Fruit fly (Drosophila melanogaster) whole organism, embryonic: Measurements from ENCODE around the gene CG31952.
A peak's percentile ranks its signal among the peaks of the same experiment; 100 is the strongest.

Experiments
- CG13424 ChIP-seq: fragments of 200-800 bp; sonication (Bioruptor generic); optimal IDR thresholded peaks from 2 replicates; lab custom pipeline; 2019; ENCODE audit warnings: missing biosample characterization, mild to moderate bottlenecking, missing genetic modification characterization, moderate library complexity
- CG13624 ChIP-seq: fragments of 200-800 bp; sonication (Bioruptor generic); optimal IDR thresholded peaks from 2 replicates; lab custom pipeline; 2016; ENCODE audit warnings: missing biosample characterization, missing genetic modification characterization
- CG14441 ChIP-seq: fragments of 200-800 bp; sonication (Bioruptor generic); IDR thresholded peaks from 2 replicates; pipeline ENCODE4 v1.3.6; 2022; ENCODE audit warnings: missing biosample characterization, missing genetic modification characterization
- CG14965 ChIP-seq: fragments of 200-800 bp; sonication (Bioruptor generic); optimal IDR thresholded peaks from 2 replicates; lab custom pipeline; 2016; ENCODE audit warnings: missing biosample characterization, missing genetic modification characterization, borderline replicate concordance
- CG18476 ChIP-seq: fragments of 200-800 bp; sonication (Bioruptor generic); optimal IDR thresholded peaks from 2 replicates; lab custom pipeline; 2016; ENCODE audit warnings: missing biosample characterization, mild to moderate bottlenecking, missing genetic modification characterization
- CG30403 ChIP-seq: fragments of 200-800 bp; sonication (Bioruptor generic); optimal IDR thresholded peaks from 3 replicates; lab custom pipeline; 2016; ENCODE audit warnings: missing biosample characterization, missing genetic modification characterization
- CG3065 ChIP-seq: fragments of 200-800 bp; sonication (Bioruptor generic); optimal IDR thresholded peaks from 2 replicates; lab custom pipeline; 2016; ENCODE audit warnings: missing biosample characterization, missing genetic modification characterization
- CG34422 ChIP-seq: fragments of 200-800 bp; sonication (Bioruptor generic); IDR thresholded peaks from 3 replicates; pipeline ENCODE4 v1.3.6; 2022; ENCODE audit warnings: missing biosample characterization, missing genetic modification characterization
- CG3726 ChIP-seq: fragments of 200-800 bp; sonication (Bioruptor generic); IDR thresholded peaks from 3 replicates; pipeline ENCODE4, ENCODE4 v1.3.6; 2022; ENCODE audit warnings: missing biosample characterization, missing genetic modification characterization
- CG5953 ChIP-seq: fragments of 200-800 bp; sonication (Bioruptor generic); IDR thresholded peaks from 2 replicates; pipeline ENCODE4 v1.3.6; 2022; ENCODE audit warnings: missing biosample characterization, missing genetic modification characterization
- CG6683 ChIP-seq: fragments of 200-800 bp; sonication (Bioruptor generic); optimal IDR thresholded peaks from 2 replicates; lab custom pipeline; 2017; ENCODE audit warnings: missing biosample characterization, mild to moderate bottlenecking, missing genetic modification characterization, missing genetic modification reagents
- CG7271 ChIP-seq: fragments of 200-800 bp; sonication (Bioruptor generic); optimal IDR thresholded peaks from 2 replicates; lab custom pipeline; 2018; ENCODE audit warnings: missing biosample characterization, mild to moderate bottlenecking, missing genetic modification characterization, moderate library complexity
- CG7963 ChIP-seq: fragments of 200-800 bp; sonication (Bioruptor generic); IDR thresholded peaks from 3 replicates; pipeline ENCODE4 v1.3.6; 2022; ENCODE audit warnings: missing biosample characterization, missing genetic modification characterization; ENCODE audit not compliant: partially characterized antibody
- CG8359 ChIP-seq: fragments of 200-800 bp; sonication (Bioruptor generic); optimal IDR thresholded peaks from 2 replicates; lab custom pipeline; 2017; ENCODE audit warnings: missing biosample characterization, mild to moderate bottlenecking, missing genetic modification characterization, borderline replicate concordance
- CkIIα-i1 ChIP-seq: fragments of 200-800 bp; sonication (Bioruptor generic); IDR thresholded peaks from 2 replicates; pipeline ENCODE4 v1.3.6; 2022; ENCODE audit warnings: missing biosample characterization, missing genetic modification characterization
- D19A ChIP-seq: fragments of 200-800 bp; optimal IDR thresholded peaks from 3 replicates; lab custom pipeline; 2019; ENCODE audit warnings: missing biosample characterization, mild to moderate bottlenecking, missing genetic modification characterization, moderate library complexity
- Doc3 ChIP-seq: fragments of 200-800 bp; sonication (Bioruptor generic); IDR thresholded peaks from 3 replicates; pipeline ENCODE4 v1.3.6; 2022; ENCODE audit warnings: missing biosample characterization, missing genetic modification characterization; ENCODE audit not compliant: partially characterized antibody
- Eip74EF ChIP-seq, 2 experiments: fragments of 200-800 bp in 1 of 2; fragments of >200 bp in 1 of 2; sonication (Bioruptor generic) in 1 of 2; optimal IDR thresholded peaks; 2 replicates each; lab custom pipeline; 2017 to 2019; ENCODE audit warnings: missing biosample characterization in 2 of 2, missing genetic modification characterization in 2 of 2, mild to moderate bottlenecking in 1 of 2, moderate library complexity in 1 of 2
- Jarid2 ChIP-seq: fragments of 200-800 bp; sonication (Bioruptor generic); optimal IDR thresholded peaks from 3 replicates; lab custom pipeline; 2017; ENCODE audit warnings: mild to moderate bottlenecking, missing biosample characterization, missing genetic modification reagents, missing genetic modification characterization
- MTF-1 ChIP-seq: fragments of 200-800 bp; sonication (Bioruptor generic); optimal IDR thresholded peaks from 2 replicates; lab custom pipeline; 2018; ENCODE audit warnings: missing biosample characterization, mild to moderate bottlenecking, missing genetic modification characterization, borderline replicate concordance
- NC2β ChIP-seq: fragments of 200-800 bp; sonication (Bioruptor generic); optimal IDR thresholded peaks from 2 replicates; lab custom pipeline; 2016; ENCODE audit warnings: missing biosample characterization, missing genetic modification characterization
- Opbp ChIP-seq: fragments of 200-800 bp; sonication (Bioruptor generic); IDR thresholded peaks from 3 replicates; pipeline ENCODE4 v1.3.6; 2022; ENCODE audit warnings: missing biosample characterization, missing genetic modification characterization; ENCODE audit not compliant: partially characterized antibody
- Side ChIP-seq: fragments of 200-800 bp; sonication (Bioruptor generic); optimal IDR thresholded peaks from 2 replicates; lab custom pipeline; 2016; ENCODE audit warnings: missing biosample characterization, missing genetic modification characterization
- Taf1 ChIP-seq: fragments of 200-800 bp; sonication (Bioruptor generic); IDR thresholded peaks from 2 replicates; pipeline ENCODE4 v1.3.6; 2022; ENCODE audit warnings: missing biosample characterization, missing genetic modification characterization
- Xbp1 ChIP-seq: fragments of 200-800 bp; sonication (Bioruptor generic); optimal IDR thresholded peaks from 3 replicates; lab custom pipeline; 2016; ENCODE audit warnings: missing biosample characterization, mild to moderate bottlenecking, missing genetic modification characterization
- dmrt11E ChIP-seq: fragments of 200-800 bp; sonication (Bioruptor generic); optimal IDR thresholded peaks from 3 replicates; lab custom pipeline; 2018; ENCODE audit warnings: missing biosample characterization, mild to moderate bottlenecking, missing genetic modification characterization, moderate library complexity
- dmrt99B ChIP-seq: fragments of 200-800 bp; sonication (Bioruptor generic); optimal IDR thresholded peaks from 2 replicates; lab custom pipeline; 2018; ENCODE audit warnings: missing biosample characterization, mild to moderate bottlenecking, missing genetic modification characterization, moderate library complexity
- esg ChIP-seq: fragments of 200-800 bp; sonication (Bioruptor generic); conservative IDR thresholded peaks from 2 replicates; pipeline ENCODE4 v1.3.6; 2022; ENCODE audit warnings: missing biosample characterization, missing genetic modification characterization
- fru ChIP-seq: fragments of >200 bp; optimal IDR thresholded peaks from 2 replicates; lab custom pipeline; 2017
- gro ChIP-seq: fragments of 200-800 bp; sonication (Bioruptor generic); optimal IDR thresholded peaks from 2 replicates; lab custom pipeline; 2016; ENCODE audit warnings: missing biosample characterization, missing genetic modification characterization
- hb ChIP-seq: fragments of 200-800 bp; sonication (Bioruptor generic); IDR thresholded peaks from 3 replicates; pipeline ENCODE4 v1.3.6; 2022; ENCODE audit warnings: missing biosample characterization, missing genetic modification characterization; ENCODE audit not compliant: partially characterized antibody
- ind ChIP-seq: fragments of 200-800 bp; sonication (Bioruptor generic); optimal IDR thresholded peaks from 3 replicates; lab custom pipeline; 2016; ENCODE audit warnings: missing biosample characterization, missing genetic modification characterization
- jigr1 ChIP-seq: fragments of 200-800 bp; sonication (Bioruptor generic); IDR thresholded peaks from 3 replicates; pipeline ENCODE4 v1.3.6; 2022; ENCODE audit warnings: missing biosample characterization, missing genetic modification characterization
- kay ChIP-seq: fragments of 200-800 bp; sonication (Bioruptor generic); optimal IDR thresholded peaks from 2 replicates; lab custom pipeline; 2016; ENCODE audit warnings: missing biosample characterization, missing genetic modification characterization
- klu ChIP-seq: fragments of 200-800 bp; sonication (Bioruptor generic); IDR thresholded peaks from 2 replicates; pipeline ENCODE4 v1.3.6; 2022; ENCODE audit warnings: missing biosample characterization, missing genetic modification characterization
- mam ChIP-seq: fragments of 200-800 bp; sonication (Bioruptor generic); optimal IDR thresholded peaks from 3 replicates; lab custom pipeline; 2016; ENCODE audit warnings: missing biosample characterization, missing genetic modification characterization
- nerfin-2 ChIP-seq: fragments of 200-800 bp; sonication (Bioruptor generic); IDR thresholded peaks from 2 replicates; pipeline ENCODE4 v1.3.6; 2022; ENCODE audit warnings: missing biosample characterization, missing genetic modification characterization; ENCODE audit not compliant: partially characterized antibody
- otp ChIP-seq: fragments of 200-800 bp; sonication (Bioruptor generic); IDR thresholded peaks from 3 replicates; pipeline ENCODE4, ENCODE4 v1.3.6; 2022; ENCODE audit warnings: missing biosample characterization, missing genetic modification characterization
- pum ChIP-seq: fragments of 200-800 bp; sonication (Bioruptor generic); optimal IDR thresholded peaks from 2 replicates; lab custom pipeline; 2016; ENCODE audit warnings: missing biosample characterization, missing genetic modification characterization
- ranshi ChIP-seq: fragments of 200-800 bp; sonication (Bioruptor generic); IDR thresholded peaks from 2 replicates; pipeline ENCODE4 v1.3.6; 2022; ENCODE audit warnings: missing biosample characterization, missing genetic modification characterization
- repo ChIP-seq: fragments of 200-800 bp; sonication (Bioruptor generic); optimal IDR thresholded peaks from 2 replicates; lab custom pipeline; 2016; ENCODE audit warnings: missing biosample characterization, missing genetic modification characterization
- run ChIP-seq: fragments of 200-800 bp; sonication (Bioruptor generic); optimal IDR thresholded peaks from 3 replicates; lab custom pipeline; 2018; ENCODE audit warnings: missing biosample characterization, mild to moderate bottlenecking, missing genetic modification characterization
- salm ChIP-seq: fragments of 200-800 bp; sonication (Bioruptor generic); optimal IDR thresholded peaks from 2 replicates; lab custom pipeline; 2018; ENCODE audit warnings: missing biosample characterization, mild to moderate bottlenecking, missing genetic modification characterization
- sc ChIP-seq, 3 experiments: fragments of >200 bp in 2 of 3; fragments of 200-800 bp in 1 of 3; sonication (Bioruptor generic) in 1 of 3; optimal IDR thresholded peaks; 2 replicates in 2 of 3; 3 replicates in 1 of 3; lab custom pipeline; 2017; ENCODE audit warnings: mild to moderate bottlenecking in 1 of 3, missing biosample characterization in 1 of 3, missing genetic modification characterization in 1 of 3, missing genetic modification reagents in 1 of 3
- so ChIP-seq: fragments of 200-800 bp; sonication (Bioruptor generic); IDR thresholded peaks from 3 replicates; pipeline ENCODE4 v1.3.6; 2022; ENCODE audit warnings: missing biosample characterization, missing genetic modification characterization
- tll ChIP-seq, 2 experiments: fragments of 200-800 bp in 1 of 2; fragments of >200 bp in 1 of 2; sonication (Bioruptor generic) in 1 of 2; optimal IDR thresholded peaks; 2 replicates each; lab custom pipeline; 2017 to 2019; ENCODE audit warnings: missing biosample characterization in 2 of 2, missing genetic modification characterization in 2 of 2, mild to moderate bottlenecking in 1 of 2, moderate library complexity in 1 of 2
- tna ChIP-seq: fragments of 200-800 bp; sonication (Bioruptor generic); IDR thresholded peaks from 2 replicates; pipeline ENCODE4 v1.3.6; 2022; ENCODE audit warnings: missing biosample characterization, missing genetic modification characterization; ENCODE audit not compliant: partially characterized antibody
- toy ChIP-seq: fragments of 200-800 bp; sonication (Bioruptor generic); IDR thresholded peaks from 2 replicates; pipeline ENCODE4 v1.3.6; 2022; ENCODE audit warnings: missing biosample characterization, missing genetic modification characterization
- zen2 ChIP-seq: fragments of 200-800 bp; sonication (Bioruptor generic); IDR thresholded peaks from 3 replicates; pipeline ENCODE4 v1.3.6; 2022; ENCODE audit warnings: missing biosample characterization, missing genetic modification characterization; ENCODE audit not compliant: partially characterized antibody

The CG31952 gene

DNA sequence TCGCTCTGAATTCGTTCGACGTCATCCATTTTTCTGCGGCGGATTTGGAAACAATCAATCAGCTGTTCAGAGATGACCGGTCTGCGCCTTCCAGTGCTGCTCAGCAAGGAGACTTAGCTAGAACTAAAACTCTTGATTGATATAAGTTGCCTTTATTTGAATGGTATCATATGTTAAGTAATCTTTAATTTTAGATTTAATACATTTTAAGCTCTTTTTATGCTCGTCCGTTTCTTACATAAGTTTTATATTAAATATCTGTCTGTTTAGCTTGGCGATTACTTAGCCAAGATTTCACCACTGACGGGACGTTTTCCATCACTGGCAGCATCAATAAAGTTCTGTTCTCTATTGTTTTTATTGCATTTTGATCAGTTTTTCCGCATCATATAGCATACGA is 40.5 kb downstream of the CG31952 start, which contains the start of the genes Cog3 and Sec5 (continued):
- TF ChIP-seq Taf1 (peak; percentile 33; the same call in 1 of the 2 replicates), CkIIα-i1 (GFP tag; lab: Robert Waterston, UW) (no peak), mam (GFP tag; lab: Kevin White, UChicago) (peak; percentile 54), tll (GFP tag; optimal IDR thresholded peaks at IDR 0.05; lab: Kevin White, UChicago) (peak in 1 of 2 experiments; percentile 35), klu (GFP tag; lab: Robert Waterston, UW) (peak; percentile 60; the same call in 1 of the 2 replicates), nerfin-2 (no peak), run (tag; lab: Kevin White, UChicago) (no peak), tna (GFP tag; lab: Robert Waterston, UW) (no peak), CG34422 (peak; percentile 82), Side (no peak), repo (GFP tag; lab: Kevin White, UChicago) (no peak), CG5953 (GFP tag; lab: Robert Waterston, UW) (no peak), CG14441 (GFP tag; lab: Robert Waterston, UW) (peak; percentile 59), kay (GFP tag; lab: Kevin White, UChicago) (peak; percentile 30), sc (optimal IDR thresholded peaks at IDR 0.05; lab: Kevin White, UChicago) (no peak), sc (GFP tag; optimal IDR thresholded peaks at IDR 0.05; lab: Kevin White, UChicago) (no peak), NC2β (peak; percentile 17), CG3726 (no peak), CG7963 (GFP tag; lab: Robert Waterston, UW) (no peak), CG18476 (GFP tag; lab: Kevin White, UChicago) (peak; percentile 2), CG7271 (tag; lab: Kevin White, UChicago) (no peak), zen2 (GFP tag; lab: Robert Waterston, UW) (no peak), Eip74EF (GFP tag; optimal IDR thresholded peaks at IDR 0.05; lab: Kevin White, UChicago) (no peak), otp (GFP tag; lab: Robert Waterston, UW) (no peak), salm (tag; lab: Kevin White, UChicago) (no peak), Jarid2 (GFP tag; lab: Kevin White, UChicago) (no peak), ranshi (no peak; the same call in 1 of the 2 replicates), CG30403 (peak; percentile 79), MTF-1 (GFP tag; lab: Kevin White, UChicago) (no peak), Opbp (GFP tag; lab: Robert Waterston, UW) (no peak), ind (GFP tag; lab: Kevin White, UChicago) (no peak), esg (GFP tag; lab: Robert Waterston, UW) (peak; percentile 27; the same call in 1 of the 2 replicates), CG6683 (GFP tag; lab: Kevin White, UChicago) (peak; percentile 33), hb (GFP tag; lab: Robert Waterston, UW) (no peak), jigr1 (GFP tag; lab: Robert Waterston, UW) (no peak), gro (GFP tag; lab: Kevin White, UChicago) (no peak), CG8359 (GFP tag; lab: Kevin White, UChicago) (peak; percentile 32), dmrt11E (peak; percentile 58), Xbp1 (GFP tag; lab: Kevin White, UChicago) (peak; percentile 58), Doc3 (GFP tag; lab: Robert Waterston, UW) (no peak), D19A (tag; lab: Kevin White, UChicago) (no peak), pum (GFP tag; lab: Kevin White, UChicago) (no peak), so (peak; percentile 31; the same call in 1 of the 3 replicates), toy (GFP tag; lab: Robert Waterston, UW) (no peak), CG13624 (GFP tag; lab: Kevin White, UChicago) (no peak), fru (lab: Kevin White, UChicago) (no peak), CG14965 (no peak), CG3065 (no peak), CG13424 (peak; percentile 74), dmrt99B (tag; lab: Kevin White, UChicago) (no peak)
